Worm (Caenorhabditis elegans) whole organism, L3 larva: ENCODE measurements around the gene nhr-230.

Source experiments
- ZK546.5 ChIP-seq: sonication (generic microtip); optimal IDR thresholded peaks from 2 replicates; lab custom pipeline; 2017; ENCODE audit warnings: missing biosample characterization, missing genetic modification characterization
- ama-1 ChIP-seq: fragments of 150-350 bp; optimal IDR thresholded peaks from 2 replicates; lab custom pipeline; 2018
- ceh-16 ChIP-seq: sonication (generic microtip); optimal IDR thresholded peaks from 2 replicates; lab custom pipeline; 2017; ENCODE audit warnings: missing biosample characterization, missing genetic modification characterization
- ceh-28 ChIP-seq: fragments of 150-350 bp; optimal IDR thresholded peaks from 2 replicates; lab custom pipeline; 2014; ENCODE audit warnings: missing biosample characterization, missing genetic modification reagents, missing genetic modification characterization
- ceh-82 ChIP-seq: fragments of 150-350 bp; optimal IDR thresholded peaks from 2 replicates; lab custom pipeline; 2014; ENCODE audit warnings: missing biosample characterization, missing genetic modification characterization
- daf-12 ChIP-seq: fragments of 150-350 bp; optimal IDR thresholded peaks from 2 replicates; lab custom pipeline; 2014; ENCODE audit warnings: missing biosample characterization, missing genetic modification reagents, missing genetic modification characterization
- egl-27 ChIP-seq: sonication (generic microtip); optimal IDR thresholded peaks from 4 replicates; lab custom pipeline; 2017; ENCODE audit warnings: missing biosample characterization, missing genetic modification reagents, missing genetic modification characterization
- egl-5 ChIP-seq: fragments of 150-350 bp; optimal IDR thresholded peaks from 2 replicates; lab custom pipeline; 2017; ENCODE audit warnings: missing biosample characterization, missing genetic modification reagents, missing genetic modification characterization, inconsistent platforms
- elt-1 ChIP-seq: fragments of 150-350 bp; optimal IDR thresholded peaks from 2 replicates; lab custom pipeline; 2014; ENCODE audit warnings: missing biosample characterization, missing genetic modification characterization
- elt-2 ChIP-seq: sonication (generic microtip); optimal IDR thresholded peaks from 2 replicates; lab custom pipeline; 2016; ENCODE audit warnings: missing genetic modification reagents, mild to moderate bottlenecking, missing genetic modification characterization, missing compliant biosample characterization
- elt-3 ChIP-seq, 3 experiments: fragments of 150-350 bp in 1 of 3; sonication (generic microtip) in 2 of 3; optimal IDR thresholded peaks; 2 replicates in 2 of 3; 4 replicates in 1 of 3; lab custom pipeline; 2014 to 2017; ENCODE audit warnings: missing biosample characterization in 3 of 3, missing genetic modification characterization in 3 of 3
- eor-1 ChIP-seq, 2 experiments: fragments of 150-350 bp; optimal IDR thresholded peaks; 2 replicates each; lab custom pipeline; 2014 to 2018; ENCODE audit warnings: missing biosample characterization in 2 of 2, missing genetic modification characterization in 2 of 2
- fkh-10 ChIP-seq: sonication (generic microtip); optimal IDR thresholded peaks from 2 replicates; lab custom pipeline; 2017; ENCODE audit warnings: missing biosample characterization, missing genetic modification reagents, missing genetic modification characterization
- fkh-2 ChIP-seq: fragments of 150-350 bp; optimal IDR thresholded peaks from 2 replicates; lab custom pipeline; 2014; ENCODE audit warnings: missing biosample characterization, missing genetic modification reagents, missing genetic modification characterization
- hmg-11 ChIP-seq: sonication (generic microtip); optimal IDR thresholded peaks from 2 replicates; lab custom pipeline; 2016; ENCODE audit warnings: missing genetic modification characterization, missing compliant biosample characterization
- jun-1 ChIP-seq: fragments of 150-350 bp; optimal IDR thresholded peaks from 2 replicates; lab custom pipeline; 2014; ENCODE audit warnings: missing biosample characterization, missing genetic modification reagents, missing genetic modification characterization
- lin-15B ChIP-seq: fragments of 150-350 bp; optimal IDR thresholded peaks from 2 replicates; lab custom pipeline; 2014; ENCODE audit warnings: missing biosample characterization, missing genetic modification characterization
- lin-39 ChIP-seq: fragments of 150-350 bp; optimal IDR thresholded peaks from 2 replicates; lab custom pipeline; 2018; ENCODE audit warnings: missing biosample characterization, missing genetic modification reagents, missing genetic modification characterization
- lsy-12 ChIP-seq: sonication (generic microtip); optimal IDR thresholded peaks from 2 replicates; lab custom pipeline; 2016; ENCODE audit warnings: mild to moderate bottlenecking, missing genetic modification characterization, missing compliant biosample characterization
- mdl-1 ChIP-seq: fragments of 150-350 bp; optimal IDR thresholded peaks from 2 replicates; lab custom pipeline; 2014; ENCODE audit warnings: missing biosample characterization, missing genetic modification characterization
- mml-1 ChIP-seq: fragments of 150-350 bp; sonication (generic microtip); optimal IDR thresholded peaks from 3 replicates; lab custom pipeline; 2014; ENCODE audit warnings: missing biosample characterization, missing genetic modification characterization
- nfya-1 ChIP-seq: sonication (generic microtip); optimal IDR thresholded peaks from 2 replicates; lab custom pipeline; 2017; ENCODE audit warnings: missing genetic modification characterization, mild to moderate bottlenecking, missing compliant biosample characterization, antibody characterized with exemption, moderate library complexity; ENCODE audit not compliant: insufficient read depth
- nhr-11 ChIP-seq: fragments of 150-350 bp; optimal IDR thresholded peaks from 2 replicates; lab custom pipeline; 2014; ENCODE audit warnings: missing biosample characterization, missing genetic modification characterization
- nhr-23 ChIP-seq: fragments of 150-350 bp; optimal IDR thresholded peaks from 2 replicates; lab custom pipeline; 2014; ENCODE audit warnings: missing biosample characterization, missing genetic modification reagents, missing genetic modification characterization
- nhr-237 ChIP-seq: fragments of 150-350 bp; optimal IDR thresholded peaks from 2 replicates; lab custom pipeline; 2014; ENCODE audit warnings: missing biosample characterization, missing genetic modification characterization
- nhr-28 ChIP-seq: fragments of 150-350 bp; optimal IDR thresholded peaks from 2 replicates; lab custom pipeline; 2014; ENCODE audit warnings: missing biosample characterization, missing genetic modification characterization
- nhr-43 ChIP-seq: sonication (generic microtip); optimal IDR thresholded peaks from 2 replicates; lab custom pipeline; 2016; ENCODE audit warnings: mild to moderate bottlenecking, missing genetic modification characterization, missing compliant biosample characterization; ENCODE audit not compliant: poor library complexity, severe bottlenecking
- nhr-77 ChIP-seq: fragments of 150-350 bp; optimal IDR thresholded peaks from 2 replicates; lab custom pipeline; 2014; ENCODE audit warnings: missing biosample characterization, missing genetic modification characterization
- pha-4 ChIP-seq: fragments of 150-350 bp; optimal IDR thresholded peaks from 2 replicates; lab custom pipeline; 2014; ENCODE audit warnings: missing biosample characterization, missing genetic modification reagents, missing genetic modification characterization
- pqm-1 ChIP-seq: fragments of 150-350 bp; optimal IDR thresholded peaks from 2 replicates; lab custom pipeline; 2017; ENCODE audit warnings: missing biosample characterization, missing genetic modification characterization, inconsistent platforms
- sea-2 ChIP-seq: fragments of 150-350 bp; sonication (generic microtip); optimal IDR thresholded peaks from 4 replicates; lab custom pipeline; 2014; ENCODE audit warnings: missing biosample characterization, missing genetic modification reagents, missing genetic modification characterization
- skn-1 ChIP-seq: fragments of 150-350 bp; optimal IDR thresholded peaks from 2 replicates; lab custom pipeline; 2014; ENCODE audit warnings: missing biosample characterization, missing genetic modification characterization
- snpc-4 ChIP-seq: fragments of 150-350 bp; optimal IDR thresholded peaks from 2 replicates; lab custom pipeline; 2014; ENCODE audit warnings: missing biosample characterization, missing genetic modification characterization
- unc-39 ChIP-seq: sonication (generic microtip); optimal IDR thresholded peaks from 4 replicates; lab custom pipeline; 2017; ENCODE audit warnings: missing biosample characterization, missing genetic modification characterization
- unc-62 ChIP-seq: fragments of 150-350 bp; sonication (generic microtip); optimal IDR thresholded peaks from 4 replicates; lab custom pipeline; 2014; ENCODE audit warnings: missing biosample characterization, missing genetic modification reagents, missing genetic modification characterization
- zag-1 ChIP-seq: fragments of 150-350 bp; optimal IDR thresholded peaks from 2 replicates; lab custom pipeline; 2014; ENCODE audit warnings: missing biosample characterization, missing genetic modification characterization
- ztf-11 ChIP-seq: fragments of 150-350 bp; optimal IDR thresholded peaks from 2 replicates; lab custom pipeline; 2014; ENCODE audit warnings: missing biosample characterization, missing genetic modification characterization
- ztf-4 ChIP-seq: fragments of 150-350 bp; optimal IDR thresholded peaks from 2 replicates; lab custom pipeline; 2014; ENCODE audit warnings: missing biosample characterization, missing genetic modification characterization

nhr-230 gene

DNA sequence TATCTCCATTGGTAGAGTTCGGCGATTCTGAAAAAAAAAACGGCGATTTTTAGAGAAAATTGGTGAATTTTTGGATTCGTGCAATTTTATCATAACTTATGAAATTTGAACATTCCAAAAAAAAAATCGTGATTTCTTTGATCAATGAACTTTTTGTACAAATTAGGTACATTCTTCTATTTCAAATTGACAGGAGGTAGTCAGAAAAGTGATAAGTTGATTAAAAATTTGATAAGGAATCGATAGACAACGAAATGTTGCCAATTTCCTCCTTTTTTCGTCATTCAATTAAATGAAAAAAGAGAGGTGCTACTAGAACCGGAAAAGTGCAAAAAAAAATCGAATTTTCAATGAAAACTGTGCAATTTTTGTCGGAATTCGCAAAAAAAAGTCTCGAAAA lies 24.4 kb downstream of the nhr-230 start:
- TF ChIP-seq pqm-1 (peak; percentile 2), elt-2 (tag; lab: Kevin White, UChicago) (peak; percentile 76), mml-1 (tag; lab: Kevin White, UChicago) (no peak), pha-4 (tag; lab: Kevin White, UChicago) (no peak)

DNA sequence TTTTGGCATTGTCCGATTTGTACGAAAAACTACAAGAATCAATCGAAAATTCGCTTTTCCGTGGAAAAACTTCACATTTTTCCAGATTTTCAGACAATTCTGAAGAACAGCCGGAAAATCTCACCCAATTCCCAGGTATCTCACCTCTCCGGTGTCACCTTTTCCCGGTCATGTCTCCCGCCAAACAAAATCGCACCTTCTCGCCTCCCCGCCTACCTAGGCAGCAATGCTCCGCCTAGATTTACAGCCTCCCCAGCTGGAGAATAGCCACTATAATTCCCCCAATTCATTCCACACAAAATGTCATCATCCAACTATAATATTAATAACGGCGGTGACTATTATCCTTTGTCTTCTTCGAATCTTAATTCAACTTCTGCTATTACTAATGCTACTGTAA lies 27.3 kb downstream of the nhr-230 start, which contains the start of gene ceh-51:
Gene ceh-51, plus strand, starts transcription at position 301 of the 400 bp plus-strand sequence.
- TF ChIP-seq snpc-4 (tag; lab: Kevin White, UChicago) (no peak), lsy-12 (tag; lab: Kevin White, UChicago) (no peak), elt-1 (tag; lab: Kevin White, UChicago) (no peak), nhr-11 (tag; lab: Kevin White, UChicago) (no peak), elt-3 (tag; optimal IDR thresholded peaks at IDR 0.05; lab: Kevin White, UChicago) (no peak), lin-39 (no peak), nfya-1 (no peak), ztf-11 (tag; lab: Kevin White, UChicago) (no peak), nhr-237 (tag; lab: Kevin White, UChicago) (no peak), ceh-82 (tag; lab: Kevin White, UChicago) (no peak), fkh-10 (GFP tag; lab: Kevin White, UChicago) (no peak), nhr-43 (tag; lab: Kevin White, UChicago) (no peak), ZK546.5 (tag; lab: Kevin White, UChicago) (no peak), sea-2 (no peak)

DNA sequence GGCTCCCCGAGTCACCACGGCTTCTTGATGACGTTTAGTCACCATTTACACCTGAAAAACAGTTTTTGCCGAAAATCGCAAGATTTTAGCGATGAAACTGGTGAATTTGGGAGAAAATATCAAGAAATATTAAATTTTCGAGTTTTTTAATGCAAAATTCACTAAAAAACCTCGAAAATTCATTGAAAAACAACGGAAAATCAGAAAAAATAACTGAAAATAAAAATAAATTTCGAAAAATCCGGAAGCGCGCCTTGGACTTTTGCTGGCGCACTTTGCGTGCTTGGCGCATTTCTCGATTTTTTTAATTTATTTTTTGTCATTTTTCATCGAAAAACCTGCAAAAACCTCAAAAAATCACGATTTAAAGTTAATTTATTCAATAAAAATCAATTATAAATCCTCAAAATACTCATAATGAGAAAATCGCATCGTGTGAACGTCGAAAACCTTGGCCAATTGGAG lies 48.4 kb downstream of the nhr-230 start, which contains the start of gene emb-4:
Gene emb-4, minus strand, starts transcription at position 51 of the 465 bp plus-strand sequence.
- no peak for TF ChIP-seq nhr-43 (tag; lab: Kevin White, UChicago)
- TF ChIP-seq sea-2 = no peak
- TF ChIP-seq ceh-82 (tag; lab: Kevin White, UChicago) = no peak
- no peak for TF ChIP-seq ztf-4
- no peak for TF ChIP-seq mml-1 (tag; lab: Kevin White, UChicago)
- TF ChIP-seq hmg-11 (tag; lab: Kevin White, UChicago) = peak; percentile 41
- peak; percentile 35 for TF ChIP-seq lin-15B (tag; lab: Kevin White, UChicago)
- no peak for TF ChIP-seq ceh-16 (tag; lab: Kevin White, UChicago)
- no peak for TF ChIP-seq unc-62 (GFP tag; lab: Kevin White, UChicago)
- no peak for TF ChIP-seq egl-27 (tag; lab: Kevin White, UChicago)
- peak; percentile 42 for TF ChIP-seq pha-4 (tag; lab: Kevin White, UChicago)
- no peak for TF ChIP-seq skn-1
- TF ChIP-seq ama-1 = no peak
- no peak for TF ChIP-seq eor-1 (tag; optimal IDR thresholded peaks at IDR 0.05; lab: Kevin White, UChicago)
- TF ChIP-seq snpc-4 (tag; lab: Kevin White, UChicago) = peak; percentile 29
- no peak for TF ChIP-seq nhr-28 (tag; lab: Kevin White, UChicago)
- TF ChIP-seq nfya-1 = peak; percentile 50
- TF ChIP-seq ceh-28 (tag; lab: Kevin White, UChicago) = no peak
- TF ChIP-seq ztf-11 (tag; lab: Kevin White, UChicago) = no peak
- TF ChIP-seq elt-2 (tag; lab: Kevin White, UChicago) = no peak
- no peak for TF ChIP-seq mdl-1 (tag; lab: Kevin White, UChicago)
- no peak for TF ChIP-seq fkh-10 (GFP tag; lab: Kevin White, UChicago)
- TF ChIP-seq ZK546.5 (tag; lab: Kevin White, UChicago) = no peak
- no peak for TF ChIP-seq elt-3 (tag; optimal IDR thresholded peaks at IDR 0.05; lab: Kevin White, UChicago)
- no peak for TF ChIP-seq egl-5
- TF ChIP-seq unc-39 = no peak
- TF ChIP-seq fkh-2 = no peak
- TF ChIP-seq jun-1 (tag; lab: Kevin White, UChicago) = peak; percentile 22
- no peak for TF ChIP-seq daf-12 (tag; lab: Kevin White, UChicago)
- no peak for TF ChIP-seq nhr-77 (tag; lab: Kevin White, UChicago)
- TF ChIP-seq nhr-23 (tag; lab: Kevin White, UChicago) = peak; percentile 24
- no peak for TF ChIP-seq elt-1 (tag; lab: Kevin White, UChicago)
- no peak for TF ChIP-seq zag-1 (tag; lab: Kevin White, UChicago)
- TF ChIP-seq lsy-12 (tag; lab: Kevin White, UChicago) = peak; percentile 16
- TF ChIP-seq, all 47 proteins: peak for 8
